Fruit fly (Drosophila melanogaster): ENCODE measurements around the gene CG15740.

- TF ChIP-seq CG8478 (optimal IDR thresholded peaks at IDR 0.05) (no peak), CTCF (optimal IDR thresholded peaks at IDR 0.05) (no peak)
Measured at dm6 chrX:11818047-11818766, 27.7 kb downstream of the CG15740 start.

All from S2 (cell line).